Fruit fly (Drosophila melanogaster): Measurements from ENCODE around the gene CheA75a.

- TF ChIP-seq CTCF (optimal IDR thresholded peaks at IDR 0.05): no peak
- no peak for TF ChIP-seq CG8478 (optimal IDR thresholded peaks at IDR 0.05)
These were observed 27.1 kb upstream of the CheA75a start for dm6 chr3L:18224612-18225409.
